Worm (Caenorhabditis elegans) whole organism, early embryonic: ENCODE results near the gene shpk-1.

ENCODE experiments used
- aly-1 ChIP-seq: sonication (generic microtip); optimal IDR thresholded peaks from 2 replicates; lab custom pipeline; 2016; ENCODE audit warnings: missing genetic modification characterization, missing compliant biosample characterization
- ama-1 ChIP-seq: fragments of 150-350 bp; optimal IDR thresholded peaks from 2 replicates; lab custom pipeline; 2014
- ceh-13 ChIP-seq: fragments of 200-800 bp; sonication (Bioruptor generic); optimal IDR thresholded peaks from 2 replicates; lab custom pipeline; 2018; ENCODE audit warnings: mild to moderate bottlenecking, missing genetic modification characterization, missing compliant biosample characterization
- ceh-36 ChIP-seq: sonication (generic microtip); optimal IDR thresholded peaks from 2 replicates; lab custom pipeline; 2016; ENCODE audit warnings: missing genetic modification characterization, inconsistent platforms, missing compliant biosample characterization
- flt-1 ChIP-seq: fragments of 200-800 bp; sonication (Bioruptor generic); IDR thresholded peaks from 2 replicates; pipeline ENCODE4 v1.3.6; 2022; ENCODE audit warnings: missing genetic modification characterization, missing compliant biosample characterization
- pes-1 ChIP-seq: fragments of 200-800 bp; sonication (Bioruptor generic); IDR thresholded peaks from 2 replicates; pipeline ENCODE4 v1.3.6; 2022; ENCODE audit warnings: missing genetic modification reagents, missing genetic modification characterization, missing compliant biosample characterization
- tra-4 ChIP-seq: sonication (generic microtip); optimal IDR thresholded peaks from 2 replicates; lab custom pipeline; 2017; ENCODE audit warnings: missing genetic modification characterization, missing compliant biosample characterization

DNA sequence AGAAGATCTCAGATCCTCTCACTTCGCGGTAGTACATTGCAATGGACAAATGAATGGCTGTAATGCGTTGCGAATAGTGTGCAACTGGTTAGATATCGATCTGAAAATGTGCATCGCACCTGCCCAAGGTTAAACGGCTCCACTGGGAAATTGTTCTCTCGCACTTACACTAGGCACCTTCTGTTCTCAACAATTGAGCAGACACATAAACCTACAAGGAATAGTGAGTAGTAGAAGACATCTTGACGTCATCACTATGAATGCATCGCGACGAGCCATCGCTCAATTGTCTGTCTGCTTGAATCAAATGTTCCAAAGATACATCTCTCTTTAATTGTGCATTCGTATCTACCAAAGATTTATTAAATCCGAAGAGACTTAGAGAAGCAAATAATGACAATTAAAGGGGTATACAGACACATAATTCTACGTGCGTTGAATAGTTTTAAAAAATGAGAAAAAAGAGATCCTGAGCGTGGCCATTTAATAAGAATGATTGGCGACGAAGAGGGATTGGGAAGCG, 44.8 kb upstream of the shpk-1 start, which contains the start of gene T05D4.2:
- TF ChIP-seq flt-1 (GFP tag; lab: Robert Waterston, UW) = no peak
- no peak for TF ChIP-seq ama-1 (lab: Kevin White, UChicago)
- TF ChIP-seq ceh-36 (tag; lab: Kevin White, UChicago) = no peak
- no peak for TF ChIP-seq tra-4 (tag; lab: Kevin White, UChicago)
- no peak for TF ChIP-seq ceh-13
- no peak for TF ChIP-seq aly-1 (tag; lab: Kevin White, UChicago)
- TF ChIP-seq pes-1 (GFP tag; lab: Robert Waterston, UW) = no peak
